Fruit fly (Drosophila melanogaster) whole organism, embryonic: ENCODE data around the gene CG10301.

Experiments
- Ada2b ChIP-seq: fragments of 200-800 bp; sonication (Bioruptor generic); IDR thresholded peaks from 2 replicates; pipeline ENCODE4 v1.3.6; 2022; ENCODE audit warnings: missing biosample characterization, missing genetic modification characterization
- Asciz ChIP-seq: fragments of 200-800 bp; sonication (Bioruptor generic); optimal IDR thresholded peaks from 2 replicates; lab custom pipeline; 2017; ENCODE audit warnings: missing biosample characterization, mild to moderate bottlenecking, missing genetic modification characterization, missing genetic modification reagents
- B-H2 ChIP-seq: fragments of 200-800 bp; sonication (Bioruptor generic); optimal IDR thresholded peaks from 2 replicates; lab custom pipeline; 2018; ENCODE audit warnings: missing biosample characterization, mild to moderate bottlenecking, missing genetic modification characterization
- CG11560 ChIP-seq: fragments of 200-800 bp; sonication (Bioruptor generic); IDR thresholded peaks from 3 replicates; pipeline ENCODE4 v1.3.6; 2022; ENCODE audit warnings: missing biosample characterization, missing genetic modification characterization
- CG12391 ChIP-seq: fragments of 200-800 bp; sonication (Bioruptor generic); optimal IDR thresholded peaks from 3 replicates; lab custom pipeline; 2018; ENCODE audit warnings: missing biosample characterization, mild to moderate bottlenecking, missing genetic modification characterization, moderate library complexity
- CG13624 ChIP-seq: fragments of 200-800 bp; sonication (Bioruptor generic); optimal IDR thresholded peaks from 2 replicates; lab custom pipeline; 2016; ENCODE audit warnings: missing biosample characterization, missing genetic modification characterization
- CG15073 ChIP-seq: fragments of 200-800 bp; sonication (Bioruptor generic); optimal IDR thresholded peaks from 2 replicates; lab custom pipeline; 2016; ENCODE audit warnings: missing biosample characterization, missing genetic modification characterization
- CG15514 ChIP-seq: fragments of 200-800 bp; sonication (Bioruptor generic); optimal IDR thresholded peaks from 3 replicates; lab custom pipeline; 2017; ENCODE audit warnings: missing biosample characterization, missing genetic modification characterization, mild to moderate bottlenecking, moderate library complexity, missing genetic modification reagents
- CG1603 ChIP-seq: fragments of 200-800 bp; sonication (Bioruptor generic); optimal IDR thresholded peaks from 2 replicates; lab custom pipeline; 2019; ENCODE audit warnings: missing biosample characterization, mild to moderate bottlenecking, missing genetic modification characterization, moderate library complexity
- CG17361 ChIP-seq: fragments of 200-800 bp; sonication (Bioruptor generic); IDR thresholded peaks from 3 replicates; pipeline ENCODE4 v1.3.6; 2022; ENCODE audit warnings: missing biosample characterization, missing genetic modification characterization
- CG33557 ChIP-seq: fragments of 200-800 bp; sonication (Bioruptor generic); optimal IDR thresholded peaks from 2 replicates; lab custom pipeline; 2019; ENCODE audit warnings: missing biosample characterization, mild to moderate bottlenecking, missing genetic modification characterization, moderate library complexity
- CG34422 ChIP-seq: fragments of 200-800 bp; sonication (Bioruptor generic); IDR thresholded peaks from 3 replicates; pipeline ENCODE4 v1.3.6; 2022; ENCODE audit warnings: missing biosample characterization, missing genetic modification characterization
- CG4617 ChIP-seq: fragments of 200-800 bp; sonication (Bioruptor generic); optimal IDR thresholded peaks from 3 replicates; lab custom pipeline; 2016; ENCODE audit warnings: missing biosample characterization, missing genetic modification characterization, borderline replicate concordance
- CG4820 ChIP-seq: fragments of 200-800 bp; sonication (Bioruptor generic); optimal IDR thresholded peaks from 3 replicates; lab custom pipeline; 2016; ENCODE audit warnings: missing biosample characterization, missing genetic modification characterization
- CG5180 ChIP-seq: fragments of 200-800 bp; sonication (Bioruptor generic); optimal IDR thresholded peaks from 3 replicates; lab custom pipeline; 2017; ENCODE audit warnings: missing biosample characterization, missing genetic modification characterization, mild to moderate bottlenecking, moderate library complexity, missing genetic modification reagents
- CG6254 ChIP-seq: fragments of 200-800 bp; sonication (Bioruptor generic); optimal IDR thresholded peaks from 3 replicates; lab custom pipeline; 2017; ENCODE audit warnings: mild to moderate bottlenecking, missing biosample characterization, missing genetic modification reagents, missing genetic modification characterization
- CG7963 ChIP-seq: fragments of 200-800 bp; sonication (Bioruptor generic); IDR thresholded peaks from 3 replicates; pipeline ENCODE4 v1.3.6; 2022; ENCODE audit warnings: missing biosample characterization, missing genetic modification characterization; ENCODE audit not compliant: partially characterized antibody
- CG8359 ChIP-seq: fragments of 200-800 bp; sonication (Bioruptor generic); optimal IDR thresholded peaks from 2 replicates; lab custom pipeline; 2017; ENCODE audit warnings: missing biosample characterization, mild to moderate bottlenecking, missing genetic modification characterization, borderline replicate concordance
- CG9437 ChIP-seq: fragments of 200-800 bp; sonication (Bioruptor generic); optimal IDR thresholded peaks from 2 replicates; lab custom pipeline; 2018; ENCODE audit warnings: missing biosample characterization, mild to moderate bottlenecking, missing genetic modification characterization
- CG9609 ChIP-seq: fragments of 200-800 bp; sonication (Bioruptor generic); optimal IDR thresholded peaks from 3 replicates; lab custom pipeline; 2016; ENCODE audit warnings: missing biosample characterization, missing genetic modification characterization
- Drgx ChIP-seq: fragments of 200-800 bp; sonication (Bioruptor generic); IDR thresholded peaks from 2 replicates; pipeline ENCODE4 v1.3.6; 2022; ENCODE audit warnings: missing biosample characterization, missing genetic modification characterization
- Fer3 ChIP-seq: fragments of 200-800 bp; sonication (Bioruptor generic); optimal IDR thresholded peaks from 2 replicates; lab custom pipeline; 2018; ENCODE audit warnings: missing biosample characterization, mild to moderate bottlenecking, missing genetic modification characterization, moderate library complexity
- Mrtf ChIP-seq: fragments of 200-800 bp; sonication (Bioruptor generic); IDR thresholded peaks from 3 replicates; pipeline ENCODE4 v1.3.6; 2022; ENCODE audit warnings: missing biosample characterization, missing genetic modification characterization
- Sry-δ ChIP-seq: fragments of 200-800 bp; sonication (Bioruptor generic); optimal IDR thresholded peaks from 2 replicates; lab custom pipeline; 2016; ENCODE audit warnings: missing biosample characterization, missing genetic modification characterization
- TFAM ChIP-seq: fragments of 200-800 bp; sonication (Bioruptor generic); optimal IDR thresholded peaks from 2 replicates; lab custom pipeline; 2017; ENCODE audit warnings: missing biosample characterization, missing genetic modification characterization, inconsistent platforms
- Vsx1 ChIP-seq: fragments of 200-800 bp; sonication (Bioruptor generic); optimal IDR thresholded peaks from 2 replicates; lab custom pipeline; 2017; ENCODE audit warnings: missing biosample characterization, mild to moderate bottlenecking, missing genetic modification characterization, missing genetic modification reagents
- amos ChIP-seq: fragments of 200-800 bp; sonication (Bioruptor generic); IDR thresholded peaks from 2 replicates; pipeline ENCODE4 v1.3.6; 2022; ENCODE audit warnings: missing biosample characterization, missing genetic modification characterization; ENCODE audit not compliant: partially characterized antibody
- ash1 ChIP-seq: fragments of 200-800 bp; sonication (Bioruptor generic); optimal IDR thresholded peaks from 2 replicates; lab custom pipeline; 2018; ENCODE audit warnings: missing biosample characterization, mild to moderate bottlenecking, missing genetic modification characterization
- cad ChIP-seq: fragments of >200 bp; optimal IDR thresholded peaks from 2 replicates; lab custom pipeline; 2017; ENCODE audit warnings: missing biosample characterization, missing genetic modification characterization
- cg ChIP-seq: fragments of 200-800 bp; sonication (Bioruptor generic); optimal IDR thresholded peaks from 3 replicates; lab custom pipeline; 2019; ENCODE audit warnings: missing biosample characterization, mild to moderate bottlenecking, missing genetic modification characterization, moderate library complexity
- chm ChIP-seq: fragments of 200-800 bp; sonication (Bioruptor generic); IDR thresholded peaks from 2 replicates; pipeline ENCODE4 v1.3.6; 2022; ENCODE audit warnings: missing biosample characterization, missing genetic modification characterization
- da ChIP-seq: fragments of 200-800 bp; sonication (Bioruptor generic); optimal IDR thresholded peaks from 2 replicates; lab custom pipeline; 2016; ENCODE audit warnings: missing biosample characterization, missing genetic modification characterization
- fd3F ChIP-seq: fragments of 200-800 bp; sonication (Bioruptor generic); optimal IDR thresholded peaks from 2 replicates; lab custom pipeline; 2018; ENCODE audit warnings: missing biosample characterization, mild to moderate bottlenecking, missing genetic modification characterization, moderate library complexity
- ham ChIP-seq: fragments of 200-800 bp; sonication (Bioruptor generic); IDR thresholded peaks from 2 replicates; pipeline ENCODE4 v1.3.6; 2022; ENCODE audit warnings: missing biosample characterization, missing genetic modification characterization
- ind ChIP-seq: fragments of 200-800 bp; sonication (Bioruptor generic); optimal IDR thresholded peaks from 3 replicates; lab custom pipeline; 2016; ENCODE audit warnings: missing biosample characterization, missing genetic modification characterization
- jigr1 ChIP-seq: fragments of 200-800 bp; sonication (Bioruptor generic); IDR thresholded peaks from 3 replicates; pipeline ENCODE4 v1.3.6; 2022; ENCODE audit warnings: missing biosample characterization, missing genetic modification characterization
- lbe ChIP-seq: fragments of 200-800 bp; sonication (Bioruptor generic); optimal IDR thresholded peaks from 2 replicates; lab custom pipeline; 2016; ENCODE audit warnings: missing biosample characterization, mild to moderate bottlenecking, missing genetic modification characterization
- lola ChIP-seq, 3 experiments: fragments of >200 bp in 2 of 3; fragments of 200-800 bp in 1 of 3; sonication (Bioruptor generic) in 1 of 3; optimal IDR thresholded peaks; 2 replicates each; lab custom pipeline; 2017 to 2019; ENCODE audit warnings: missing biosample characterization in 3 of 3, missing genetic modification characterization in 3 of 3, mild to moderate bottlenecking in 1 of 3, moderate library complexity in 1 of 3
- maf-S ChIP-seq: fragments of 200-800 bp; sonication (Bioruptor generic); optimal IDR thresholded peaks from 2 replicates; lab custom pipeline; 2016; ENCODE audit warnings: missing biosample characterization, missing genetic modification characterization
- sens ChIP-seq: fragments of 200-800 bp; sonication (Bioruptor generic); peaks from one replicate; lab custom pipeline; 2016; ENCODE audit warnings: missing biosample characterization, missing genetic modification characterization
- shn ChIP-seq: fragments of 200-800 bp; sonication (Bioruptor generic); optimal IDR thresholded peaks from 3 replicates; lab custom pipeline; 2016; ENCODE audit warnings: missing biosample characterization, missing genetic modification characterization
- sna ChIP-seq: fragments of 200-800 bp; sonication (Bioruptor generic); IDR thresholded peaks from 2 replicates; pipeline ENCODE4 v1.3.6; 2022; ENCODE audit warnings: missing biosample characterization, missing genetic modification characterization; ENCODE audit not compliant: partially characterized antibody
- sqz ChIP-seq: fragments of 200-800 bp; sonication (Bioruptor generic); optimal IDR thresholded peaks from 3 replicates; lab custom pipeline; 2018; ENCODE audit warnings: missing biosample characterization, mild to moderate bottlenecking, missing genetic modification characterization
- sr ChIP-seq: fragments of 200-800 bp; sonication (Bioruptor generic); IDR thresholded peaks from 3 replicates; pipeline ENCODE4 v1.3.6; 2022; ENCODE audit warnings: missing biosample characterization, missing genetic modification characterization
- stwl ChIP-seq: fragments of 200-800 bp; sonication (Bioruptor generic); optimal IDR thresholded peaks from 3 replicates; lab custom pipeline; 2018; ENCODE audit warnings: missing biosample characterization, mild to moderate bottlenecking, missing genetic modification characterization, moderate library complexity
- toy ChIP-seq: fragments of 200-800 bp; sonication (Bioruptor generic); IDR thresholded peaks from 2 replicates; pipeline ENCODE4 v1.3.6; 2022; ENCODE audit warnings: missing biosample characterization, missing genetic modification characterization
- z ChIP-seq: fragments of 200-800 bp; sonication (Bioruptor generic); IDR thresholded peaks from 3 replicates; pipeline ENCODE4 v1.3.6; 2022; ENCODE audit warnings: missing biosample characterization, missing genetic modification characterization
- zen ChIP-seq: fragments of 200-800 bp; sonication (Bioruptor generic); optimal IDR thresholded peaks from 3 replicates; lab custom pipeline; 2018; ENCODE audit warnings: missing biosample characterization, mild to moderate bottlenecking, missing genetic modification characterization, moderate library complexity
- zfh1 ChIP-seq: fragments of 200-800 bp; sonication (Bioruptor generic); IDR thresholded peaks from 3 replicates; pipeline ENCODE4 v1.3.6; 2022; ENCODE audit warnings: missing biosample characterization, missing genetic modification characterization

Gene CG10301

DNA sequence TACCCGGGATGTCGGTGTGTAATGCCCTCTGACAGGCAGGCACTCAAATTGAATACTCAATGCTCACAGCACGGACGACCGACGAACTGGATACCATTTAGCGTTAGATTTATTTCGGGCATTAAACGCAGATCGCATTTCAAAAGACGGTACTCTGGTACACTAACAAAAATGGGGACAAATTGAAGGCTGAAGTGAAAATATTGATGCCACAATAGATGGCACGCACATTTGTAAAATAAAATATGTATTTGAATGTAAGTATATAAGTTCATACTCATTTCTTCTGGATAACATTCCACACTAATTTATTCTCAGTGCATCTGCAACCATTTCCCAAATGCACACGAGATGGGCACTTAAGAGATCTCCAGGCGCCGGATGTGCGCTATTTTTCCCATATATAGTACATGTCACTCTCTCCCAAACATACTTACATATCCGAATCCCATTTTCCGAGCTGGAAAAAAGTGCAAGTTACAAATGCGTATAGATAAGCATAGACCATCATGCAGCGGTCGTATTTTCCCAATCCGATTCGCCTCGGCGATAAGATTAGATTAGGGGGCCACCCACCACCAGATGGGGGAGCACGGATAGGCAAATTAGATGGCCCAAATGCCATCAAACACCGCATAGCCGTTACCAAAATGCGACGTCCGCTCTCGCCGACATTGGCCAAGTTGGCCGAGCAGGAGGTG, at the start of gene CG10301:
Gene CG10301 (plus strand): TSS at position 651 of the 701 bp plus-strand sequence.
- TF ChIP-seq CG11560 (tag; lab: Robert Waterston, UW), result no peak
- peak; percentile 72 for TF ChIP-seq CG12391 (tag; lab: Kevin White, UChicago)
- peak; percentile 1 for TF ChIP-seq CG5180
- no peak for TF ChIP-seq CG15073 (GFP tag; lab: Kevin White, UChicago)
- peak; percentile 31 for TF ChIP-seq sqz (GFP tag; lab: Kevin White, UChicago)
- TF ChIP-seq CG8359 (GFP tag; lab: Kevin White, UChicago), result peak; percentile 14
- TF ChIP-seq sens, result peak; percentile 97
- peak in 1 of 3 experiments; percentile 81 for TF ChIP-seq lola (GFP tag; optimal IDR thresholded peaks at IDR 0.05; lab: Kevin White, UChicago)
- TF ChIP-seq CG4820 (GFP tag; lab: Kevin White, UChicago), result peak; percentile 67
- no peak for TF ChIP-seq Vsx1 (GFP tag; lab: Kevin White, UChicago)
- no peak for TF ChIP-seq shn (GFP tag; lab: Kevin White, UChicago)
- peak; percentile 61 for TF ChIP-seq CG33557 (GFP tag; lab: Kevin White, UChicago)
- peak; percentile 72 for TF ChIP-seq chm (GFP tag; lab: Robert Waterston, UW)
- TF ChIP-seq lbe (GFP tag; lab: Kevin White, UChicago), result no peak
- TF ChIP-seq CG17361, result peak; percentile 63
- no peak for TF ChIP-seq jigr1 (GFP tag; lab: Robert Waterston, UW)
- TF ChIP-seq TFAM (GFP tag; lab: Kevin White, UChicago), result no peak
- TF ChIP-seq toy, result no peak
- TF ChIP-seq amos, result no peak
- no peak for TF ChIP-seq B-H2 (GFP tag; lab: Kevin White, UChicago)
- TF ChIP-seq z (GFP tag; lab: Robert Waterston, UW), result no peak
- no peak for TF ChIP-seq Asciz (GFP tag; lab: Kevin White, UChicago)
- peak; percentile 20; the same call in 1 of the 3 replicates for TF ChIP-seq Mrtf (GFP tag; lab: Robert Waterston, UW)
- no peak for TF ChIP-seq cg
- no peak for TF ChIP-seq fd3F (GFP tag; lab: Kevin White, UChicago)
- TF ChIP-seq Sry-δ (GFP tag; lab: Kevin White, UChicago), result no peak
- TF ChIP-seq zfh1 (GFP tag; lab: Robert Waterston, UW), result peak; percentile 88
- peak; percentile 6 for TF ChIP-seq CG9609
- no peak for TF ChIP-seq cad (GFP tag; lab: Kevin White, UChicago)
- TF ChIP-seq da, result no peak
- TF ChIP-seq CG1603, result peak; percentile 84
- peak; percentile 16 for TF ChIP-seq CG4617 (GFP tag; lab: Kevin White, UChicago)
- no peak for TF ChIP-seq ash1 (GFP tag; lab: Kevin White, UChicago)
- no peak for TF ChIP-seq sr (GFP tag; lab: Robert Waterston, UW)
- peak; percentile 20 for TF ChIP-seq ind (GFP tag; lab: Kevin White, UChicago)
- TF ChIP-seq Drgx (GFP tag; lab: Robert Waterston, UW), result no peak
- no peak for TF ChIP-seq CG7963
- no peak for TF ChIP-seq CG15514 (GFP tag; lab: Kevin White, UChicago)
- TF ChIP-seq CG34422 (GFP tag; lab: Robert Waterston, UW), result no peak
- TF ChIP-seq sna (GFP tag; lab: Robert Waterston, UW), result no peak
- TF ChIP-seq CG6254 (GFP tag; lab: Kevin White, UChicago), result peak; percentile 67
- TF ChIP-seq CG9437 (GFP tag; lab: Kevin White, UChicago), result peak; percentile 12
- no peak for TF ChIP-seq ham (GFP tag; lab: Robert Waterston, UW)
- no peak for TF ChIP-seq maf-S (GFP tag; lab: Kevin White, UChicago)
- peak; percentile 23; the same call in 1 of the 2 replicates for TF ChIP-seq Ada2b (GFP tag; lab: Robert Waterston, UW)
- no peak for TF ChIP-seq CG13624 (GFP tag; lab: Kevin White, UChicago)
- TF ChIP-seq Fer3 (tag; lab: Kevin White, UChicago), result peak; percentile 8
- peak; percentile 21 for TF ChIP-seq stwl (tag; lab: Kevin White, UChicago)
- peak; percentile 84 for TF ChIP-seq zen (tag; lab: Kevin White, UChicago)
